Worm (Caenorhabditis elegans) whole organism, L4/young adult: Measurements from ENCODE around the gene C43G2.3.

Experiments used
- W03F9.2 ChIP-seq: fragments of 150-350 bp; optimal IDR thresholded peaks from 2 replicates; lab custom pipeline; 2014; ENCODE audit warnings: missing biosample characterization, missing genetic modification characterization
- dao-5 ChIP-seq: sonication (generic microtip); optimal IDR thresholded peaks from 2 replicates; lab custom pipeline; 2016; ENCODE audit warnings: missing genotype, missing genetic modification characterization, moderate library complexity, missing compliant biosample characterization
- him-1 ChIP-seq: sonication (generic microtip); optimal IDR thresholded peaks from 2 replicates; lab custom pipeline; 2016; ENCODE audit warnings: missing genotype, missing genetic modification reagents, missing genetic modification characterization, missing compliant biosample characterization

C43G2.3 gene

DNA sequence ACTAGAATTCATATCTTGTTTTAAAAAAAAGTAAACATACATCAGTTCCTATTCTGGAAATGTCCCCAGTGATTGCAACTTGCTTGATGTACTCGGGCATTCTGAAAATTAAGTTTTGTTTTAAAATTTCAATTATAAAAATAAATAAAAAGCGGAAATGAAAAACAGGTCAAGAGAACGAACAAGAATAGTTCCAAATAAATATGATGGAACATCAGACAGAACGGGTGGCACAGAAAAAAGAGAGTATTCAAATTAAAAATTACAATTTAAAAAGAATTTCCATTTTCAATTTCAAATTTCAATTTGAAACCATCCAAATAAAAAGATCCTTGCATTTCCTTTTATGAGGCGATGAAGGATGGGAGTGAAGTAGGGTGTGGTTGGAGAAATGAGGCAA is 43.2 kb downstream of the C43G2.3 start, which contains the start of gene C01B10.3:
C01B10.3 (minus strand) TSS at position 101 of the 400 bp plus-strand sequence.
- TF ChIP-seq him-1 (tag; lab: Kevin White, UChicago) (no peak), dao-5 (tag; lab: Kevin White, UChicago) (no peak), W03F9.2 (tag; lab: Kevin White, UChicago) (no peak)

DNA sequence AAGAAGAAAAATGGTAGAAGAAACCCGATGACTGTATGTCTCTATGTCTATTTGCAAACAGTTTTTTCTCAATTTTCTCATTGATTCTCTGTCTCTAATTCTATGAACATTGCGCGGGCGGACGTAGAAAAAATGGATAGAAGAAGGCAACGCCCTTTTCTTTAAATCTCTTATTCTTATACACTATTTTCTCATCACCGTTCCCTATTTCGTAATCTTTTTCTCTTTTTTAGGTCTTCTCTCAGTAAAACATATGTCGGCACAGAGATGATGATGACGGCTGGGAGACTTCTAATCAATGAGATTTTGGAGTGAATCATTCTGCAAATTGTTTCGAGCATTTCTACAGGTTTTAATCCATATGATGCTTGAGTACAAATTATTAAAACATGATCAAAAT is 44.1 kb downstream of the C43G2.3 start:
- TF ChIP-seq dao-5 (tag; lab: Kevin White, UChicago) (no peak), him-1 (tag; lab: Kevin White, UChicago) (no peak), W03F9.2 (tag; lab: Kevin White, UChicago) (no peak)

DNA sequence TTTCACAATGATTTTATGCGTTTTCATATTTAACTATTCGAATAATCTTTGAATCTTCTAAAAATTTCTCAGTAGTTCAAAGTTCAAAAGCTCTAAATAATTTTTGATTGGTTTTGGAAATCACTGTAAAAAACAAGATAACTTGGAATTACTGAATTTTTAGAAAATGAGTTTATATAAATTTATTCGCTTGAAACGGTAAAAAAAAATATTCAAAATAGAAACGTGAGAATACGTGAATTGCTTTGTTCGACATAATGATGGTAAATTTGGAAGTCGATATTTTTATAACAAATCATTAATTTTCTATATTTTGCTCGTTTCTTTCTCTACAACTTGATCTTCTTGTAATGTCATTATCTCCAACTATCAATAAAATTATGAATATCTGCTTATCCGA is 45.4 kb downstream of the C43G2.3 start, which contains the start of gene C01B10.44:
C01B10.44 (plus strand) TSS at position 301 of the 400 bp plus-strand sequence.
- no peak for TF ChIP-seq dao-5 (tag; lab: Kevin White, UChicago)
- no peak for TF ChIP-seq him-1 (tag; lab: Kevin White, UChicago)
- no peak for TF ChIP-seq W03F9.2 (tag; lab: Kevin White, UChicago)

DNA sequence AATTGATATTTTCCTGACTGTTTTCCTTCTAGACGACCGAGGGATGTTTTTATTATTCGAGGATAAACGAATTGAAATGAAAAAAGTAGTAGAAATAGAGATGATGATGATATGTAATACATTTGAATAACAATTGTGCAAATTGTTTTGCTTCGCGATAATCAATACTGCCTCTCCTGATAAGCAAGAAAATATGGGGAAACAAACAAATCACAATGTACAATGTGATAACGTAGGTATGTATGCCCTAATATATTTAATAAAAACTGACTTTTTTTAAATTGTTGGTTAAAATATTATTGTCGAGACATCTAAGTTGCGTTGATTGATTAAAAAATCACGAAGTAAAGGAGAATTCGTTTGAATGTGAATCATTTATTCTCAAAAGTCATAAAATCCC is 49.8 kb downstream of the C43G2.3 start, which contains the start of gene cest-5.2:
cest-5.2 (minus strand) TSS at position 128 of the 400 bp plus-strand sequence.
- no peak for TF ChIP-seq W03F9.2 (tag; lab: Kevin White, UChicago)
- no peak for TF ChIP-seq him-1 (tag; lab: Kevin White, UChicago)
- TF ChIP-seq dao-5 (tag; lab: Kevin White, UChicago) = no peak
